Worm (Caenorhabditis elegans) whole organism, young adult: ENCODE results near the gene col-166.

ENCODE experiments used
- B0336.3 ChIP-seq: fragments of 200-800 bp; sonication (Bioruptor generic); IDR thresholded peaks from 2 replicates; pipeline ENCODE4 v1.3.6; 2022; ENCODE audit warnings: missing genetic modification characterization, missing compliant biosample characterization
- C06A6.2 ChIP-seq: fragments of 200-800 bp; sonication (Bioruptor generic); conservative IDR thresholded peaks from 2 replicates; pipeline ENCODE4 v1.3.6; 2022; ENCODE audit warnings: missing genetic modification characterization, missing compliant biosample characterization
- F10E7.11 ChIP-seq: sonication (generic microtip); optimal IDR thresholded peaks from 2 replicates; lab custom pipeline; 2017; ENCODE audit warnings: mild to moderate bottlenecking, missing genetic modification characterization, moderate library complexity, missing compliant biosample characterization
- F55B11.4 ChIP-seq: sonication (generic microtip); optimal IDR thresholded peaks from 2 replicates; lab custom pipeline; 2016; ENCODE audit warnings: missing compliant biosample characterization, missing genetic modification characterization, borderline replicate concordance; ENCODE audit not compliant: insufficient read depth
- F57C9.4 ChIP-seq: sonication (generic microtip); optimal IDR thresholded peaks from 2 replicates; lab custom pipeline; 2017; ENCODE audit warnings: mild to moderate bottlenecking, missing genetic modification characterization, missing compliant biosample characterization
- K12H6.12 ChIP-seq: fragments of 200-800 bp; sonication (Bioruptor generic); optimal IDR thresholded peaks from 2 replicates; lab custom pipeline; 2018; ENCODE audit warnings: mild to moderate bottlenecking, missing genetic modification characterization, missing compliant biosample characterization
- T07F8.4 ChIP-seq: sonication (generic microtip); optimal IDR thresholded peaks from 2 replicates; lab custom pipeline; 2016; ENCODE audit warnings: mild to moderate bottlenecking, missing genetic modification characterization, moderate library complexity, missing compliant biosample characterization
- Y53F4B.3 ChIP-seq: fragments of 200-800 bp; sonication (Bioruptor generic); IDR thresholded peaks from 2 replicates; pipeline ENCODE4 v1.3.6; 2022; ENCODE audit warnings: missing genetic modification reagents, missing genetic modification characterization, missing compliant biosample characterization
- Y53G8AR.9 ChIP-seq: fragments of 200-800 bp; sonication (Bioruptor generic); conservative IDR thresholded peaks from 2 replicates; pipeline ENCODE4 v1.3.6; 2022; ENCODE audit warnings: missing genetic modification reagents, missing genetic modification characterization, missing compliant biosample characterization
- Y67H2A.10 ChIP-seq: fragments of 200-800 bp; sonication (Bioruptor generic); conservative IDR thresholded peaks from 2 replicates; pipeline ENCODE4 v1.3.6; 2022; ENCODE audit warnings: missing genetic modification reagents, missing genetic modification characterization, missing compliant biosample characterization
- Y79H2A.3 ChIP-seq: fragments of 200-800 bp; sonication (Bioruptor generic); conservative IDR thresholded peaks from 2 replicates; pipeline ENCODE4 v1.3.6; 2022; ENCODE audit warnings: missing genetic modification reagents, missing genetic modification characterization, missing compliant biosample characterization
- Y95B8A.8 ChIP-seq: fragments of 200-800 bp; sonication (Bioruptor generic); IDR thresholded peaks from 2 replicates; pipeline ENCODE4 v1.3.6; 2022; ENCODE audit warnings: missing genetic modification reagents, missing genetic modification characterization, missing compliant biosample characterization
- ZK185.1 ChIP-seq: sonication (generic microtip); optimal IDR thresholded peaks from 2 replicates; lab custom pipeline; 2016; ENCODE audit warnings: mild to moderate bottlenecking, missing genetic modification characterization, missing compliant biosample characterization; ENCODE audit not compliant: poor library complexity, severe bottlenecking
- ama-1 ChIP-seq, 3 experiments: fragments of 150-350 bp in 1 of 3; sonication (generic microtip) in 2 of 3; optimal IDR thresholded peaks; 2 replicates each; lab custom pipeline; 2014 to 2018; ENCODE audit warnings: missing biosample characterization in 2 of 3, missing genetic modification characterization in 2 of 3, missing genetic modification reagents in 2 of 3
- bed-2 ChIP-seq: fragments of 200-800 bp; sonication (Bioruptor generic); IDR thresholded peaks from 2 replicates; pipeline ENCODE4 v1.3.6; 2022; ENCODE audit warnings: missing genetic modification reagents, missing genetic modification characterization, missing compliant biosample characterization
- cebp-2 ChIP-seq: fragments of 200-800 bp; sonication (Bioruptor generic); IDR thresholded peaks from 2 replicates; pipeline ENCODE4 v1.3.6; 2022; ENCODE audit warnings: missing genetic modification characterization, missing compliant biosample characterization
- ceh-100 ChIP-seq: fragments of 200-800 bp; sonication (Bioruptor generic); IDR thresholded peaks from 2 replicates; pipeline ENCODE4 v1.3.6; 2022; ENCODE audit warnings: missing genetic modification reagents, missing genetic modification characterization, missing compliant biosample characterization
- ceh-40 ChIP-seq: fragments of 200-800 bp; sonication (Bioruptor generic); IDR thresholded peaks from 2 replicates; pipeline ENCODE4 v1.3.6; 2022; ENCODE audit warnings: missing genetic modification characterization, missing compliant biosample characterization
- ceh-58 ChIP-seq: fragments of 200-800 bp; sonication (Bioruptor generic); IDR thresholded peaks from 2 replicates; pipeline ENCODE4 v1.3.6; 2022; ENCODE audit warnings: missing genetic modification characterization, missing compliant biosample characterization
- chd-7 ChIP-seq: sonication (generic microtip); optimal IDR thresholded peaks from 2 replicates; lab custom pipeline; 2016; ENCODE audit warnings: mild to moderate bottlenecking, missing genetic modification characterization, moderate library complexity, missing compliant biosample characterization
- dox-1 ChIP-seq: fragments of 200-800 bp; sonication (Bioruptor generic); IDR thresholded peaks from 2 replicates; pipeline ENCODE4 v1.3.6; 2022; ENCODE audit warnings: missing genetic modification reagents, missing genetic modification characterization, missing compliant biosample characterization
- dpff-1 ChIP-seq: sonication (generic microtip); optimal IDR thresholded peaks from 2 replicates; lab custom pipeline; 2017; ENCODE audit warnings: mild to moderate bottlenecking, missing genetic modification characterization, missing compliant biosample characterization
- egl-44 ChIP-seq: fragments of 200-800 bp; sonication (Bioruptor generic); IDR thresholded peaks from 2 replicates; pipeline ENCODE4 v1.3.6; 2022; ENCODE audit warnings: missing genetic modification reagents, missing genetic modification characterization, missing compliant biosample characterization
- ets-4 ChIP-seq: fragments of 200-800 bp; sonication (Bioruptor generic); optimal IDR thresholded peaks from 2 replicates; lab custom pipeline; 2018; ENCODE audit warnings: mild to moderate bottlenecking, missing genetic modification characterization, missing compliant biosample characterization
- him-1 ChIP-seq: sonication (generic microtip); optimal IDR thresholded peaks from 2 replicates; lab custom pipeline; 2016; ENCODE audit warnings: missing genotype, missing genetic modification reagents, missing genetic modification characterization, missing compliant biosample characterization
- lag-1 ChIP-seq: fragments of 200-800 bp; sonication (Bioruptor generic); IDR thresholded peaks from 2 replicates; pipeline ENCODE4 v1.3.6; 2022; ENCODE audit warnings: missing genetic modification reagents, missing genetic modification characterization, missing compliant biosample characterization
- lin-26 ChIP-seq: fragments of 200-800 bp; sonication (Bioruptor generic); IDR thresholded peaks from 2 replicates; pipeline ENCODE4 v1.3.6; 2022; ENCODE audit warnings: missing genetic modification reagents, missing genetic modification characterization, missing compliant biosample characterization
- lin-40 ChIP-seq: sonication (generic microtip); optimal IDR thresholded peaks from 2 replicates; lab custom pipeline; 2016; ENCODE audit warnings: missing genetic modification characterization, mild to moderate bottlenecking, missing compliant biosample characterization, missing genotype, missing genetic modification reagents
- lir-1 ChIP-seq: fragments of 200-800 bp; sonication (Bioruptor generic); conservative IDR thresholded peaks from 2 replicates; pipeline ENCODE4 v1.3.6; 2022; ENCODE audit warnings: missing genetic modification reagents, missing genetic modification characterization, missing compliant biosample characterization
- lsl-1 ChIP-seq: fragments of 200-800 bp; sonication (Bioruptor generic); optimal IDR thresholded peaks from 2 replicates; lab custom pipeline; 2018; ENCODE audit warnings: mild to moderate bottlenecking, missing genetic modification characterization, moderate library complexity, missing compliant biosample characterization
- madf-10 ChIP-seq: sonication (generic microtip); optimal IDR thresholded peaks from 2 replicates; lab custom pipeline; 2016; ENCODE audit warnings: mild to moderate bottlenecking, missing genetic modification characterization, missing compliant biosample characterization
- madf-8 ChIP-seq: fragments of 200-800 bp; sonication (Bioruptor generic); conservative IDR thresholded peaks from 2 replicates; pipeline ENCODE4 v1.3.6; 2022; ENCODE audit warnings: missing genetic modification reagents, missing genetic modification characterization, missing compliant biosample characterization
- mel-28 ChIP-seq: sonication (generic microtip); optimal IDR thresholded peaks from 2 replicates; lab custom pipeline; 2016; ENCODE audit warnings: borderline replicate concordance, mild to moderate bottlenecking, missing genetic modification characterization, missing compliant biosample characterization
- mes-4 ChIP-seq: sonication (generic microtip); optimal IDR thresholded peaks from 2 replicates; lab custom pipeline; 2016; ENCODE audit warnings: missing genotype, missing genetic modification characterization, missing compliant biosample characterization
- rcor-1 ChIP-seq: fragments of 200-800 bp; sonication (Bioruptor generic); IDR thresholded peaks from 2 replicates; pipeline ENCODE4 v1.3.6; 2022; ENCODE audit warnings: missing genetic modification reagents, missing genetic modification characterization, missing compliant biosample characterization
- repo-1 ChIP-seq: sonication (generic microtip); optimal IDR thresholded peaks from 2 replicates; lab custom pipeline; 2017; ENCODE audit warnings: mild to moderate bottlenecking, missing genetic modification characterization, missing compliant biosample characterization
- snpc-1.1 ChIP-seq: sonication (generic microtip); optimal IDR thresholded peaks from 2 replicates; lab custom pipeline; 2017; ENCODE audit warnings: missing genetic modification characterization, mild to moderate bottlenecking, missing compliant biosample characterization, antibody characterized with exemption, moderate library complexity, missing genotype, missing genetic modification reagents; ENCODE audit not compliant: insufficient read depth
- tlf-1 ChIP-seq: fragments of 200-800 bp; sonication (Bioruptor generic); optimal IDR thresholded peaks from 2 replicates; lab custom pipeline; 2018; ENCODE audit warnings: mild to moderate bottlenecking, missing genetic modification characterization, missing compliant biosample characterization
- zfh-2 ChIP-seq: fragments of 200-800 bp; sonication (Bioruptor generic); conservative IDR thresholded peaks from 2 replicates; pipeline ENCODE4 v1.3.6; 2022; ENCODE audit warnings: missing genetic modification reagents, missing genetic modification characterization, missing compliant biosample characterization
- zim-3 ChIP-seq: sonication (generic microtip); optimal IDR thresholded peaks from 2 replicates; lab custom pipeline; 2017; ENCODE audit warnings: mild to moderate bottlenecking, missing genetic modification characterization, moderate library complexity, missing compliant biosample characterization
- ztf-22 ChIP-seq: fragments of 200-800 bp; sonication (Bioruptor generic); optimal IDR thresholded peaks from 2 replicates; lab custom pipeline; 2018; ENCODE audit warnings: mild to moderate bottlenecking, missing genetic modification characterization, moderate library complexity, missing compliant biosample characterization
- ztf-25 ChIP-seq: fragments of 200-800 bp; sonication (Bioruptor generic); IDR thresholded peaks from 2 replicates; pipeline ENCODE4 v1.3.6; 2022; ENCODE audit warnings: missing genetic modification reagents, missing genetic modification characterization, missing compliant biosample characterization
- ztf-28 ChIP-seq: fragments of 200-800 bp; sonication (Bioruptor generic); IDR thresholded peaks from 2 replicates; pipeline ENCODE4 v1.3.6; 2022; ENCODE audit warnings: missing genetic modification reagents, missing genetic modification characterization, missing compliant biosample characterization
- ztf-6 ChIP-seq: fragments of 200-800 bp; sonication (Bioruptor generic); IDR thresholded peaks from 2 replicates; pipeline ENCODE4 v1.3.6; 2022; ENCODE audit warnings: missing genetic modification reagents, missing genetic modification characterization, missing compliant biosample characterization

Gene col-166

ce11 chrX:6292143-6292542, 12.3 kb downstream of the col-166 start (continued):
- peak; percentile 93 for TF ChIP-seq dox-1 (GFP tag; lab: Robert Waterston, UW)
- 0 out of 2 replicates have a peak, but pooled peaks have one; percentile 15 for TF ChIP-seq Y95B8A.8 (GFP tag; lab: Robert Waterston, UW)
- peak; percentile 75 for TF ChIP-seq mes-4 (tag; lab: Kevin White, UChicago)
- TF ChIP-seq lag-1 (GFP tag; lab: Robert Waterston, UW): no peak
- no peak for TF ChIP-seq ama-1 (optimal IDR thresholded peaks at IDR 0.05; lab: Kevin White, UChicago)
- TF ChIP-seq ama-1 (GFP tag; optimal IDR thresholded peaks at IDR 0.05; lab: Kevin White, UChicago): peak; percentile 83 to 87
- TF ChIP-seq ets-4 (GFP tag; lab: Kevin White, UChicago): peak; percentile 25
- TF ChIP-seq Y53G8AR.9 (GFP tag; lab: Robert Waterston, UW): peak; percentile 60; the same call in 1 of the 2 replicates
- TF ChIP-seq cebp-2 (GFP tag; lab: Robert Waterston, UW): peak; percentile 90
- no peak for TF ChIP-seq F55B11.4 (tag; lab: Kevin White, UChicago)
- TF ChIP-seq ztf-25 (GFP tag; lab: Robert Waterston, UW): peak; percentile 90

ce11 chrX:6292812-6293211, 13.0 kb downstream of the col-166 start, which contains the start of gene mom-1:
Gene mom-1, plus strand, starts transcription at chrX:6293112.
- TF ChIP-seq ztf-28 (GFP tag; lab: Robert Waterston, UW) (no peak), ceh-100 (no peak), Y79H2A.3 (no peak), zim-3 (tag; lab: Kevin White, UChicago) (no peak), lsl-1 (no peak), mel-28 (tag; lab: Kevin White, UChicago) (no peak), T07F8.4 (no peak), chd-7 (tag; lab: Kevin White, UChicago) (no peak), K12H6.12 (tag; lab: Kevin White, UChicago) (no peak), cebp-2 (GFP tag; lab: Robert Waterston, UW) (no peak), B0336.3 (GFP tag; lab: Robert Waterston, UW) (no peak), him-1 (tag; lab: Kevin White, UChicago) (no peak), ztf-25 (GFP tag; lab: Robert Waterston, UW) (no peak), tlf-1 (GFP tag; lab: Kevin White, UChicago) (no peak), repo-1 (tag; lab: Kevin White, UChicago) (no peak), lin-26 (GFP tag; lab: Robert Waterston, UW) (no peak), egl-44 (no peak), rcor-1 (GFP tag; lab: Robert Waterston, UW) (no peak), ztf-6 (GFP tag; lab: Robert Waterston, UW) (no peak)

ce11 chrX:6296402-6296844, 16.6 kb downstream of the col-166 start:
- TF ChIP-seq Y79H2A.3 (no peak), snpc-1.1 (no peak), Y67H2A.10 (peak; percentile 68; the same call in 1 of the 2 replicates), madf-10 (peak; percentile 97), lir-1 (GFP tag; lab: Robert Waterston, UW) (peak; percentile 97), Y53F4B.3 (no peak), ceh-100 (peak; percentile 81), dpff-1 (tag; lab: Kevin White, UChicago) (peak; percentile 99), ZK185.1 (peak; percentile 99), bed-2 (peak; percentile 93; the same call in 1 of the 2 replicates), C06A6.2 (GFP tag; lab: Robert Waterston, UW) (peak; percentile 98), B0336.3 (GFP tag; lab: Robert Waterston, UW) (peak; percentile 100), lin-40 (tag; lab: Kevin White, UChicago) (peak; percentile 100), cebp-2 (GFP tag; lab: Robert Waterston, UW) (peak; percentile 99), ztf-22 (GFP tag; lab: Kevin White, UChicago) (peak; percentile 96), ceh-40 (GFP tag; lab: Robert Waterston, UW) (0 out of 2 replicates have a peak, but pooled peaks have one; percentile 24), T07F8.4 (peak; percentile 96), madf-8 (GFP tag; lab: Robert Waterston, UW) (no peak), F57C9.4 (peak; percentile 69), ceh-58 (GFP tag; lab: Robert Waterston, UW) (0 out of 2 replicates have a peak, but pooled peaks have one; percentile 54), zfh-2 (GFP tag; lab: Robert Waterston, UW) (no peak; the same call in 1 of the 2 replicates), F10E7.11 (peak; percentile 98)
